Worm (Caenorhabditis elegans): ENCODE measurements around the gene B0035.15.
A peak's percentile ranks its signal among the peaks of the same experiment; 100 is the strongest.

The B0035.15 gene

ce11 chrIV:11320500-11320899 is 22.4 kb upstream of the B0035.15 start, which contains the start of gene edg-1:
Gene edg-1, plus strand, starts transcription at chrIV:11320800.
- TF ChIP-seq ctbp-1 (GFP tag; IDR thresholded peaks at IDR 0.05) (no peak), daf-16 (GFP tag; optimal IDR thresholded peaks at IDR 0.05) (no peak), daf-16 (tag; optimal IDR thresholded peaks at IDR 0.05) (peak; percentile 9), zip-2 (tag; optimal IDR thresholded peaks at IDR 0.05) (no peak), ama-1 (optimal IDR thresholded peaks at IDR 0.05) (no peak), hlh-30 (tag; optimal IDR thresholded peaks at IDR 0.05; ENCODE audit: insufficient read depth) (no peak)

- TF ChIP-seq nhr-77 (tag; optimal IDR thresholded peaks at IDR 0.05) (no peak), unc-130 (GFP tag; optimal IDR thresholded peaks at IDR 0.05) (peak; percentile 2), lsy-2 (tag; optimal IDR thresholded peaks at IDR 0.05) (peak in 1 of 2 experiments; percentile 12)
Observed at ce11 chrIV:11319884-11320362, 21.9 kb upstream of the B0035.15 start, which contains the start of gene B0035.18. Gene B0035.18, plus strand, starts transcription at chrIV:11320312.

ce11 chrIV:11317119-11317518 is 19.1 kb upstream of the B0035.15 start, which contains the start of gene gspd-1:
Gene gspd-1, plus strand, starts transcription at chrIV:11317419.
- TF ChIP-seq pqm-1 (tag; optimal IDR thresholded peaks at IDR 0.05) (no peak), mdt-29 (GFP tag; IDR thresholded peaks at IDR 0.05) (no peak), madf-9 (GFP tag; conservative IDR thresholded peaks at IDR 0.05) (no peak), mes-2 (tag; optimal IDR thresholded peaks at IDR 0.05; ENCODE audit: poor library complexity, severe bottlenecking) (no peak), spr-1 (tag; optimal IDR thresholded peaks at IDR 0.05) (no peak), ceh-28 (tag; optimal IDR thresholded peaks at IDR 0.05) (no peak), lir-3 (tag; optimal IDR thresholded peaks at IDR 0.05) (no peak), ceh-44 (GFP tag; IDR thresholded peaks at IDR 0.05) (no peak), nhr-6 (tag; optimal IDR thresholded peaks at IDR 0.05) (no peak), attf-4 (tag; optimal IDR thresholded peaks at IDR 0.05) (no peak), lim-7 (GFP tag; IDR thresholded peaks at IDR 0.05) (no peak), hlh-30 (tag; optimal IDR thresholded peaks at IDR 0.05; ENCODE audit: insufficient read depth) (no peak), Y5F2A.4 (GFP tag; optimal IDR thresholded peaks at IDR 0.05) (no peak), skn-1 (tag; optimal IDR thresholded peaks at IDR 0.05) (no peak), ZK546.5 (tag; optimal IDR thresholded peaks at IDR 0.05) (no peak), nhr-237 (tag; optimal IDR thresholded peaks at IDR 0.05) (no peak), lsy-2 (tag; optimal IDR thresholded peaks at IDR 0.05) (no peak)

ce11 chrIV:11316640-11317039 is 18.6 kb upstream of the B0035.15 start:
- TF ChIP-seq lin-13 (GFP tag; optimal IDR thresholded peaks at IDR 0.05) (no peak), Y48G9A.11 (GFP tag; IDR thresholded peaks at IDR 0.05) (no peak), ceh-62 (tag; optimal IDR thresholded peaks at IDR 0.05) (no peak), unc-62 (GFP tag; optimal IDR thresholded peaks at IDR 0.05 in 1 of 2) (peak in 1 of 2 experiments; percentile 85), unc-62 (tag; optimal IDR thresholded peaks at IDR 0.05) (no peak), ctbp-1 (GFP tag; IDR thresholded peaks at IDR 0.05) (no peak)

ce11 chrIV:11316106-11316505 is 18.1 kb upstream of the B0035.15 start:
- TF ChIP-seq mes-2 (tag; optimal IDR thresholded peaks at IDR 0.05; ENCODE audit: poor library complexity, severe bottlenecking) (no peak), ceh-20 (GFP tag; IDR thresholded peaks at IDR 0.05) (no peak), nhr-25 (tag; optimal IDR thresholded peaks at IDR 0.05; ENCODE audit: borderline replicate concordance, insufficient read depth) (no peak), nhr-41 (GFP tag; IDR thresholded peaks at IDR 0.05) (no peak), F49E8.2 (tag; optimal IDR thresholded peaks at IDR 0.05; ENCODE audit: borderline replicate concordance) (no peak), nhr-48 (tag; optimal IDR thresholded peaks at IDR 0.05) (no peak), daf-19 (GFP tag; conservative IDR thresholded peaks at IDR 0.05) (no peak), pha-4 (GFP tag; IDR thresholded peaks at IDR 0.05) (no peak), pha-4 (tag; optimal IDR thresholded peaks at IDR 0.05) (no peak), ama-1 (optimal IDR thresholded peaks at IDR 0.05) (no peak), zag-1 (tag; optimal IDR thresholded peaks at IDR 0.05) (no peak), mxl-2 (GFP tag; conservative IDR thresholded peaks at IDR 0.05) (no peak), hif-1 (tag; optimal IDR thresholded peaks at IDR 0.05) (no peak), T26A8.4 (GFP tag; IDR thresholded peaks at IDR 0.05) (no peak), ztf-7 (tag; optimal IDR thresholded peaks at IDR 0.05) (no peak), egl-27 (tag; optimal IDR thresholded peaks at IDR 0.05) (no peak)

Data from whole organism, L4 larva.